Worm (Caenorhabditis elegans): Measurements from ENCODE around the gene ceh-51.

DNA sequence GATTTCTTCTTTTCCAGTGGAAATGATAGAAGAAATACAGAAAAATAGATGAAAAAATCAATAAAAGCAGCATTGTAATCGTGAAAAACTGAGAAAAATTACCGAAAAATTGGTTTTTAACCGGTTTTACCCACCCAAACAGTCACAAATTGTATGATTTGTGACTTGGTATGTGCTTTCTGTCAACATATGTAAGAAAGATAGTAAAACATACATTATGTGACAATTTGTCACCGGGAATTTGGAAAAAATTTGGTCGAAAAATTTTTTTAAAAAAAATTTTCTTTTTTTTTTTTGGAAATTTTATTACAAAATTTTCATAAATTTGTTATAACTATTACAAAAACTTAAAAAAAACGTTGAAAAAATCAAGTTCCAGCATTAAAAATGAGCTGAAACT, 36.8 kb upstream of the ceh-51 start, which contains the start of gene cyp-33D3:
- TF ChIP-seq F13H6.1 (tag; optimal IDR thresholded peaks at IDR 0.05) (no peak), fkh-10 (GFP tag; optimal IDR thresholded peaks at IDR 0.05) (no peak), lin-11 (tag; optimal IDR thresholded peaks at IDR 0.05) (no peak), nhr-11 (tag; optimal IDR thresholded peaks at IDR 0.05) (no peak), sox-4 (tag; optimal IDR thresholded peaks at IDR 0.05) (no peak), odd-2 (tag; optimal IDR thresholded peaks at IDR 0.05) (no peak), ceh-31 (tag; optimal IDR thresholded peaks at IDR 0.05) (no peak), pha-4 (tag; optimal IDR thresholded peaks at IDR 0.05) (no peak), ama-1 (optimal IDR thresholded peaks at IDR 0.05) (no peak), hlh-30 (tag; optimal IDR thresholded peaks at IDR 0.05; ENCODE audit: insufficient read depth) (no peak)

Measured in whole organism, late embryonic.